Fruit fly (Drosophila melanogaster) whole organism, embryonic: ENCODE measurements around the gene Cyp310a1.

Source experiments
- Antp ChIP-seq: fragments of 200-800 bp; sonication (Bioruptor generic); optimal IDR thresholded peaks from 3 replicates; lab custom pipeline; 2016; ENCODE audit warnings: missing biosample characterization, missing genetic modification characterization
- B-H1 ChIP-seq: fragments of 200-800 bp; sonication (Bioruptor generic); IDR thresholded peaks from 3 replicates; pipeline ENCODE4 v1.3.6; 2022; ENCODE audit warnings: missing biosample characterization, missing genetic modification characterization
- Bteb2 ChIP-seq: fragments of 200-800 bp; sonication (Bioruptor generic); optimal IDR thresholded peaks from 2 replicates; lab custom pipeline; 2016; ENCODE audit warnings: missing biosample characterization, missing genetic modification characterization
- CG10321 ChIP-seq: fragments of 200-800 bp; sonication (Bioruptor generic); IDR thresholded peaks from 2 replicates; pipeline ENCODE4 v1.3.6; 2022; ENCODE audit warnings: missing biosample characterization, missing genetic modification characterization
- CG10543 ChIP-seq: fragments of 200-800 bp; sonication (Bioruptor generic); optimal IDR thresholded peaks from 3 replicates; lab custom pipeline; 2017; ENCODE audit warnings: missing biosample characterization, mild to moderate bottlenecking, missing genetic modification characterization, moderate library complexity
- CG10979 ChIP-seq: fragments of 200-800 bp; sonication (Bioruptor generic); optimal IDR thresholded peaks from 2 replicates; lab custom pipeline; 2018; ENCODE audit warnings: missing biosample characterization, mild to moderate bottlenecking, missing genetic modification characterization, moderate library complexity
- CG11247 ChIP-seq: fragments of 200-800 bp; sonication (Bioruptor generic); IDR thresholded peaks from 2 replicates; pipeline ENCODE4 v1.3.6; 2022; ENCODE audit warnings: missing biosample characterization, missing genetic modification characterization
- CG12155 ChIP-seq: fragments of 200-800 bp; sonication (Bioruptor generic); optimal IDR thresholded peaks from 3 replicates; lab custom pipeline; 2016; ENCODE audit warnings: missing biosample characterization, missing genetic modification characterization
- CG12659 ChIP-seq: fragments of 200-800 bp; sonication (Bioruptor generic); optimal IDR thresholded peaks from 3 replicates; lab custom pipeline; 2017; ENCODE audit warnings: mild to moderate bottlenecking, missing biosample characterization, missing genetic modification reagents, missing genetic modification characterization
- CG13296 ChIP-seq: fragments of 200-800 bp; sonication (Bioruptor generic); optimal IDR thresholded peaks from 3 replicates; lab custom pipeline; 2018; ENCODE audit warnings: missing biosample characterization, mild to moderate bottlenecking, missing genetic modification characterization
- CG13894 ChIP-seq: fragments of 200-800 bp; sonication (Bioruptor generic); optimal IDR thresholded peaks from 3 replicates; lab custom pipeline; 2018; ENCODE audit warnings: missing biosample characterization, mild to moderate bottlenecking, missing genetic modification characterization, moderate library complexity
- CG1529 ChIP-seq: fragments of 200-800 bp; sonication (Bioruptor generic); optimal IDR thresholded peaks from 3 replicates; lab custom pipeline; 2018; ENCODE audit warnings: missing biosample characterization, missing genetic modification characterization
- CG15479 ChIP-seq: fragments of 200-800 bp; sonication (Bioruptor generic); optimal IDR thresholded peaks from 3 replicates; lab custom pipeline; 2019; ENCODE audit warnings: missing biosample characterization, mild to moderate bottlenecking, missing genetic modification characterization, moderate library complexity
- CG1647 ChIP-seq: fragments of 200-800 bp; sonication (Bioruptor generic); optimal IDR thresholded peaks from 3 replicates; lab custom pipeline; 2016; ENCODE audit warnings: missing biosample characterization, missing genetic modification characterization
- CG17568 ChIP-seq: fragments of 200-800 bp; sonication (Bioruptor generic); optimal IDR thresholded peaks from 2 replicates; lab custom pipeline; 2018; ENCODE audit warnings: missing biosample characterization, mild to moderate bottlenecking, missing genetic modification characterization, moderate library complexity
- CG18619 ChIP-seq: fragments of 200-800 bp; sonication (Bioruptor generic); optimal IDR thresholded peaks from 3 replicates; lab custom pipeline; 2017; ENCODE audit warnings: missing biosample characterization, mild to moderate bottlenecking, missing genetic modification characterization
- CG18764 ChIP-seq: fragments of 200-800 bp; sonication (Bioruptor generic); optimal IDR thresholded peaks from 3 replicates; lab custom pipeline; 2016; ENCODE audit warnings: missing biosample characterization, missing genetic modification characterization
- CG2116 ChIP-seq: fragments of 200-800 bp; sonication (Bioruptor generic); optimal IDR thresholded peaks from 3 replicates; lab custom pipeline; 2018; ENCODE audit warnings: missing biosample characterization, mild to moderate bottlenecking, missing genetic modification characterization
- CG2712 ChIP-seq: fragments of 200-800 bp; optimal IDR thresholded peaks from 3 replicates; lab custom pipeline; 2019; ENCODE audit warnings: missing biosample characterization, mild to moderate bottlenecking, missing genetic modification characterization, moderate library complexity
- CG33213 ChIP-seq: fragments of 200-800 bp; sonication (Bioruptor generic); optimal IDR thresholded peaks from 3 replicates; lab custom pipeline; 2016; ENCODE audit warnings: missing biosample characterization, missing genetic modification characterization
- CG3847 ChIP-seq: fragments of 200-800 bp; sonication (Bioruptor generic); IDR thresholded peaks from 2 replicates; pipeline ENCODE4 v1.3.6; 2022; ENCODE audit warnings: missing biosample characterization, missing genetic modification characterization
- CG7357 ChIP-seq: fragments of 200-800 bp; sonication (Bioruptor generic); IDR thresholded peaks from 3 replicates; pipeline ENCODE4 v1.3.6; 2022; ENCODE audit warnings: missing biosample characterization, missing genetic modification characterization
- CG7987 ChIP-seq: fragments of 200-800 bp; sonication (Bioruptor generic); optimal IDR thresholded peaks from 2 replicates; lab custom pipeline; 2018; ENCODE audit warnings: missing biosample characterization, mild to moderate bottlenecking, missing genetic modification characterization, moderate library complexity
- CG8089 ChIP-seq: fragments of 200-800 bp; sonication (Bioruptor generic); optimal IDR thresholded peaks from 3 replicates; lab custom pipeline; 2016; ENCODE audit warnings: missing biosample characterization, missing genetic modification characterization
- CG8359 ChIP-seq: fragments of 200-800 bp; sonication (Bioruptor generic); optimal IDR thresholded peaks from 2 replicates; lab custom pipeline; 2017; ENCODE audit warnings: missing biosample characterization, mild to moderate bottlenecking, missing genetic modification characterization, borderline replicate concordance
- CG8478 ChIP-seq: fragments of >200 bp; optimal IDR thresholded peaks from 2 replicates; lab custom pipeline; 2018
- Chrac-16 ChIP-seq: fragments of 200-800 bp; sonication (Bioruptor generic); optimal IDR thresholded peaks from 3 replicates; lab custom pipeline; 2016; ENCODE audit warnings: missing biosample characterization, missing genetic modification characterization
- Dip2 ChIP-seq: fragments of 200-800 bp; sonication (Bioruptor generic); IDR thresholded peaks from 2 replicates; pipeline ENCODE4 v1.3.6; 2022; ENCODE audit warnings: missing biosample characterization, missing genetic modification characterization
- Ets97D ChIP-seq: fragments of 200-800 bp; sonication (Bioruptor generic); optimal IDR thresholded peaks from 3 replicates; lab custom pipeline; 2016; ENCODE audit warnings: missing biosample characterization, missing genetic modification characterization
- H2.0 ChIP-seq: fragments of 200-800 bp; sonication (Bioruptor generic); IDR thresholded peaks from 2 replicates; pipeline ENCODE4 v1.3.6; 2022; ENCODE audit warnings: missing biosample characterization, missing genetic modification characterization
- HHEX ChIP-seq: fragments of 200-800 bp; sonication (Bioruptor generic); optimal IDR thresholded peaks from 3 replicates; lab custom pipeline; 2017; ENCODE audit warnings: missing biosample characterization, mild to moderate bottlenecking, missing genetic modification characterization, missing genetic modification reagents
- Lhr ChIP-seq: fragments of 200-800 bp; sonication (Bioruptor generic); optimal IDR thresholded peaks from 3 replicates; lab custom pipeline; 2017; ENCODE audit warnings: mild to moderate bottlenecking, missing biosample characterization, missing genetic modification reagents, missing genetic modification characterization
- Meics ChIP-seq: fragments of 200-800 bp; sonication (Bioruptor generic); optimal IDR thresholded peaks from 2 replicates; lab custom pipeline; 2017; ENCODE audit warnings: missing biosample characterization, mild to moderate bottlenecking, missing genetic modification characterization
- Mes4 ChIP-seq: fragments of 200-800 bp; sonication (Bioruptor generic); optimal IDR thresholded peaks from 2 replicates; lab custom pipeline; 2016; ENCODE audit warnings: missing biosample characterization, missing genetic modification characterization
- NC2β ChIP-seq: fragments of 200-800 bp; sonication (Bioruptor generic); optimal IDR thresholded peaks from 2 replicates; lab custom pipeline; 2016; ENCODE audit warnings: missing biosample characterization, missing genetic modification characterization
- Side ChIP-seq: fragments of 200-800 bp; sonication (Bioruptor generic); optimal IDR thresholded peaks from 2 replicates; lab custom pipeline; 2016; ENCODE audit warnings: missing biosample characterization, missing genetic modification characterization
- Sox102F ChIP-seq: fragments of 200-800 bp; sonication (Bioruptor generic); optimal IDR thresholded peaks from 2 replicates; lab custom pipeline; 2018; ENCODE audit warnings: missing biosample characterization, mild to moderate bottlenecking, missing genetic modification characterization, moderate library complexity
- Sry-β ChIP-seq: fragments of 200-800 bp; sonication (Bioruptor generic); optimal IDR thresholded peaks from 2 replicates; lab custom pipeline; 2018; ENCODE audit warnings: missing biosample characterization, mild to moderate bottlenecking, missing genetic modification characterization, moderate library complexity
- bab2 ChIP-seq: fragments of 200-800 bp; sonication (Bioruptor generic); optimal IDR thresholded peaks from 2 replicates; lab custom pipeline; 2016; ENCODE audit warnings: missing biosample characterization, missing genetic modification characterization
- chif ChIP-seq, 2 experiments: fragments of 200-800 bp; sonication (Bioruptor generic); optimal IDR thresholded peaks; 3 replicates each; lab custom pipeline; 2016; ENCODE audit warnings: missing biosample characterization in 2 of 2, missing genetic modification characterization in 2 of 2
- chinmo ChIP-seq: fragments of 200-800 bp; sonication (Bioruptor generic); IDR thresholded peaks from 4 replicates; pipeline ENCODE4 v1.3.6; 2022; ENCODE audit warnings: missing biosample characterization, missing genetic modification characterization; ENCODE audit not compliant: partially characterized antibody
- da ChIP-seq: fragments of 200-800 bp; sonication (Bioruptor generic); optimal IDR thresholded peaks from 2 replicates; lab custom pipeline; 2016; ENCODE audit warnings: missing biosample characterization, missing genetic modification characterization
- disco-r ChIP-seq: fragments of 200-800 bp; sonication (Bioruptor generic); optimal IDR thresholded peaks from 2 replicates; lab custom pipeline; 2016; ENCODE audit warnings: missing biosample characterization, missing genetic modification characterization
- dpn ChIP-seq, 2 experiments: fragments of 200-800 bp; sonication (Bioruptor generic); optimal IDR thresholded peaks; 3 replicates each; lab custom pipeline; 2016; ENCODE audit warnings: missing biosample characterization in 2 of 2, missing genetic modification characterization in 2 of 2
- ems ChIP-seq: fragments of 200-800 bp; sonication (Bioruptor generic); optimal IDR thresholded peaks from 3 replicates; lab custom pipeline; 2016; ENCODE audit warnings: missing biosample characterization, missing genetic modification characterization
- grn ChIP-seq: fragments of 200-800 bp; sonication (Bioruptor generic); optimal IDR thresholded peaks from 3 replicates; lab custom pipeline; 2017; ENCODE audit warnings: missing biosample characterization, missing genetic modification characterization
- lbe ChIP-seq: fragments of 200-800 bp; sonication (Bioruptor generic); optimal IDR thresholded peaks from 2 replicates; lab custom pipeline; 2016; ENCODE audit warnings: missing biosample characterization, mild to moderate bottlenecking, missing genetic modification characterization
- pita ChIP-seq: fragments of 200-800 bp; sonication (Bioruptor generic); optimal IDR thresholded peaks from 2 replicates; lab custom pipeline; 2017; ENCODE audit warnings: missing biosample characterization, mild to moderate bottlenecking, missing genetic modification characterization
- stwl ChIP-seq: fragments of 200-800 bp; sonication (Bioruptor generic); optimal IDR thresholded peaks from 3 replicates; lab custom pipeline; 2018; ENCODE audit warnings: missing biosample characterization, mild to moderate bottlenecking, missing genetic modification characterization, moderate library complexity
- tin ChIP-seq: fragments of 200-800 bp; sonication (Bioruptor generic); optimal IDR thresholded peaks from 3 replicates; lab custom pipeline; 2016; ENCODE audit warnings: missing biosample characterization, missing genetic modification characterization

Gene Cyp310a1

DNA sequence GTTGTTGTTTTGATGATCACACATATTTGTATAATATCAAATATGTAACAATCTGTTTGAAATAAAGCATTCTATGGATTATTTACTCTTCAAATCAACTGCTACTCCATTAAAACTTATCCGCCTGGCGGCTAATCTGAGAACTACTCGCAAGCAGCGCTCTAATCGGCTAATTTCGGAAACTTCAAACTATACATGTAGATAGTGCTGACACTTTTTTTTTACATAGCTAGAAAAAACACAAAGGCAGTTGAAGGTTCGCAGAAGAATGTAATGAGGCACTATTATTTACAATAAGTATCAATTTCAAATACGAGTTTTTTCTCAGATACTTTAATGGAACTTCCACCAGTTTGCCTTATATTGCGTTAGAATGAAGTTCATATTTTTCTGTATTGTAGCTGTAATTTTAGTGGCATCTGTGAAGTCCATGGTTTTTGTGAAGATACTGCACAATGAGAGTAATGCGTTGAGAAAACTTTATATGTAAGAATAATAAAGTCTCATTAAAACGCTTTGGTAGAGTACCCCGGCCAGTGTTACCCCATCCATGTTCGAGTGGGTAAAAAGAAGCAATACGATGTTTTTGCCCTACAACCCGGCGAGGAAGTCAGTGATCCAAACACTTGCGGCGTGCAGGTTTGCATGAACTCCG lies 13.3 kb upstream of the Cyp310a1 start (continued):
- TF ChIP-seq B-H1 (GFP tag; lab: Robert Waterston, UW) (no peak), CG8089 (GFP tag; lab: Kevin White, UChicago) (peak; percentile 30), stwl (tag; lab: Kevin White, UChicago) (peak; percentile 96), CG8478 (lab: Kevin White, UChicago) (no peak), CG10543 (GFP tag; lab: Kevin White, UChicago) (no peak), CG13894 (tag; lab: Kevin White, UChicago) (no peak), Ets97D (GFP tag; lab: Kevin White, UChicago) (peak; percentile 54), Chrac-16 (peak; percentile 43), CG7357 (peak; percentile 29; the same call in 1 of the 3 replicates), Side (peak; percentile 36), bab2 (GFP tag; lab: Kevin White, UChicago) (peak; percentile 43), NC2β (GFP tag; lab: Kevin White, UChicago) (no peak), CG8359 (no peak), grn (GFP tag; lab: Kevin White, UChicago) (no peak), CG15479 (GFP tag; lab: Kevin White, UChicago) (no peak), CG2116 (GFP tag; lab: Kevin White, UChicago) (peak; percentile 10), CG18764 (GFP tag; lab: Kevin White, UChicago) (peak; percentile 23), HHEX (GFP tag; lab: Kevin White, UChicago) (peak; percentile 15), H2.0 (GFP tag; lab: Robert Waterston, UW) (peak; percentile 50; the same call in 1 of the 2 replicates), Lhr (GFP tag; lab: Kevin White, UChicago) (peak; percentile 83), CG1647 (no peak), CG1529 (no peak), CG10321 (GFP tag; lab: Robert Waterston, UW) (no peak), chinmo (0 out of 4 replicates have a peak, but pooled peaks have one; percentile 48), tin (GFP tag; lab: Kevin White, UChicago) (peak; percentile 56), disco-r (GFP tag; lab: Kevin White, UChicago) (peak; percentile 29), Sry-β (GFP tag; lab: Kevin White, UChicago) (peak; percentile 94), CG33213 (GFP tag; lab: Kevin White, UChicago) (peak; percentile 90), da (GFP tag; lab: Kevin White, UChicago) (peak; percentile 25), CG2712 (no peak), ems (GFP tag; lab: Kevin White, UChicago) (peak; percentile 31), CG17568 (GFP tag; lab: Kevin White, UChicago) (no peak), CG18619 (GFP tag; lab: Kevin White, UChicago) (peak; percentile 19), dpn (GFP tag; optimal IDR thresholded peaks at IDR 0.05; lab: Kevin White, UChicago) (peak; percentile 45 to 57), pita (GFP tag; lab: Kevin White, UChicago) (peak; percentile 26), CG11247 (GFP tag; lab: Robert Waterston, UW) (peak; percentile 82), Antp (GFP tag; lab: Kevin White, UChicago) (peak; percentile 46), CG3847 (peak; percentile 34), CG13296 (GFP tag; lab: Kevin White, UChicago) (no peak), Bteb2 (GFP tag; lab: Kevin White, UChicago) (no peak), CG10979 (tag; lab: Kevin White, UChicago) (peak; percentile 43), CG12155 (peak; percentile 13), Dip2 (GFP tag; lab: Robert Waterston, UW) (no peak), CG12659 (GFP tag; lab: Kevin White, UChicago) (peak; percentile 38), Meics (GFP tag; lab: Kevin White, UChicago) (peak; percentile 49), CG7987 (peak; percentile 29), lbe (no peak), Sox102F (GFP tag; lab: Kevin White, UChicago) (peak; percentile 57), Mes4 (GFP tag; lab: Kevin White, UChicago) (peak; percentile 20), chif (GFP tag; optimal IDR thresholded peaks at IDR 0.05; lab: Kevin White, UChicago) (peak in 1 of 2 experiments; percentile 73)
